Worm (Caenorhabditis elegans): ENCODE measurements around the gene Y105C5A.12.

DNA sequence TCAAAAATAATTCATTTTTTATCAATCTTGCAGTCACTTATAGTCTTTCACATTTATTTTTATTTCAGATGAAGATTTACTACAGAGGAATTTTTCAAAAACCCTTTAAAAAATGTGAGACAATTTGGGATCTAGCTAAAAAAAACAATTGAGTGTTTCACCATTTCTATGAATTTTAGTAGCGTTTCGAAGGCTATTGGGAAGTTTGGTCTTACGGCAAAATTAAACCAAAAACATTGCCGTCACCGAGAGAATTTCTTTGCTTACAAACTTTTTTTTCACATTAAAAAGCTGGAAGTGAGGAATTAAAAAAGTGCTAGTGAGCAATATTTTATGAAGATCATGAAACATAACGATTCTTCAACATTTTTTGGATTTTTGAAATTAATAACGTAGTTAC is 16.8 kb upstream of the Y105C5A.12 start:
- TF ChIP-seq nhr-12 (tag; optimal IDR thresholded peaks at IDR 0.05) (no peak), snpc-4 (tag; optimal IDR thresholded peaks at IDR 0.05) (no peak), elt-3 (tag; optimal IDR thresholded peaks at IDR 0.05) (no peak), ztf-11 (tag; optimal IDR thresholded peaks at IDR 0.05) (no peak), nhr-10 (tag; optimal IDR thresholded peaks at IDR 0.05) (no peak), unc-62 (GFP tag; optimal IDR thresholded peaks at IDR 0.05) (no peak), ama-1 (optimal IDR thresholded peaks at IDR 0.05) (no peak), ZK546.5 (tag; optimal IDR thresholded peaks at IDR 0.05) (no peak), nhr-237 (tag; optimal IDR thresholded peaks at IDR 0.05) (no peak), F13H6.1 (tag; optimal IDR thresholded peaks at IDR 0.05) (no peak), aly-2 (tag; optimal IDR thresholded peaks at IDR 0.05) (no peak), nhr-25 (tag; optimal IDR thresholded peaks at IDR 0.05) (no peak)
